Worm (Caenorhabditis elegans): ENCODE data around the gene ZK686.6.

DNA sequence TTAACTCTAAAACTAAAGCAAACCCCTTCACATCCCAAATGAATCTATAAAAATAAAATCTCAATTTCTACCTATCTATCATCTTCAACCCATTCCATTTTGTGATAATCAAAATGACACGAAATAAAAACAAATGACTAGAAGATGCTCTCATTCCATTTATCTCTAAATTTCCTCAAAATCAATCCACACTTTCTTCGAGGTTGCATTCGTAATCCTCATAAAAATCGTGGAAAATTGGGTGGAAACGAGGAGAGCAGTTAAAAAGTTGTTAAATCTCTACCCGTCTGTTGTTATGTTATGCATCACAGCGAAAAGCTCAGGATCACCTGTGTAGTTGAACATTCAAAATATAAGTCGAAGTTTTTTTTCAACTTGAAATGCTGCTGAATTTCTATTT is 34.1 kb upstream of the ZK686.6 start:
- TF ChIP-seq snpc-4 (tag; optimal IDR thresholded peaks at IDR 0.05) (no peak), unc-62 (GFP tag; optimal IDR thresholded peaks at IDR 0.05) (no peak), ztf-11 (tag; optimal IDR thresholded peaks at IDR 0.05) (no peak), unc-39 (tag; optimal IDR thresholded peaks at IDR 0.05) (no peak), nhr-12 (tag; optimal IDR thresholded peaks at IDR 0.05) (no peak), sem-2 (GFP tag; optimal IDR thresholded peaks at IDR 0.05) (no peak), tbx-8 (GFP tag; optimal IDR thresholded peaks at IDR 0.05) (no peak), nhr-237 (tag; optimal IDR thresholded peaks at IDR 0.05) (no peak), lsy-2 (tag; optimal IDR thresholded peaks at IDR 0.05) (no peak), bed-3 (GFP tag; optimal IDR thresholded peaks at IDR 0.05) (no peak), pha-4 (tag; optimal IDR thresholded peaks at IDR 0.05) (no peak), ceh-83 (GFP tag; optimal IDR thresholded peaks at IDR 0.05) (no peak)
